Fruit fly (Drosophila melanogaster) whole organism, adult: ENCODE results near the gene Madm.

ENCODE experiments used
- CG11617 ChIP-seq: fragments of 200-800 bp; sonication (Bioruptor generic); optimal IDR thresholded peaks from 2 replicates; lab custom pipeline; 2017; ENCODE audit warnings: mild to moderate bottlenecking, missing biosample characterization, missing genetic modification reagents, missing genetic modification characterization
- CG12768 ChIP-seq: fragments of 200-800 bp; sonication (Bioruptor generic); optimal IDR thresholded peaks from 2 replicates; lab custom pipeline; 2017; ENCODE audit warnings: missing biosample characterization, missing genetic modification characterization, mild to moderate bottlenecking, moderate library complexity, missing genetic modification reagents
- CG14711 ChIP-seq: fragments of 200-800 bp; sonication (Bioruptor generic); optimal IDR thresholded peaks from 2 replicates; lab custom pipeline; 2018; ENCODE audit warnings: missing biosample characterization, mild to moderate bottlenecking, missing genetic modification characterization, moderate library complexity
- CG1620 ChIP-seq: fragments of 200-800 bp; sonication (Bioruptor generic); optimal IDR thresholded peaks from 2 replicates; lab custom pipeline; 2016; ENCODE audit warnings: missing biosample characterization, missing genetic modification characterization
- CG33017 ChIP-seq: fragments of 200-800 bp; sonication (Bioruptor generic); optimal IDR thresholded peaks from 2 replicates; lab custom pipeline; 2018; ENCODE audit warnings: missing biosample characterization, mild to moderate bottlenecking, missing genetic modification characterization, moderate library complexity
- CG5204 ChIP-seq: fragments of 200-800 bp; sonication (Bioruptor generic); optimal IDR thresholded peaks from 2 replicates; lab custom pipeline; 2016; ENCODE audit warnings: missing biosample characterization, missing genetic modification characterization
- CG7045 ChIP-seq: fragments of 200-800 bp; sonication (Bioruptor generic); optimal IDR thresholded peaks from 2 replicates; lab custom pipeline; 2017; ENCODE audit warnings: missing biosample characterization, mild to moderate bottlenecking, missing genetic modification characterization
- CG7101 ChIP-seq: fragments of 200-800 bp; sonication (Bioruptor generic); optimal IDR thresholded peaks from 2 replicates; lab custom pipeline; 2018; ENCODE audit warnings: missing biosample characterization, mild to moderate bottlenecking, missing genetic modification characterization, moderate library complexity
- Clk ChIP-seq: fragments of 200-800 bp; sonication (Bioruptor generic); optimal IDR thresholded peaks from 2 replicates; lab custom pipeline; 2017; ENCODE audit warnings: missing biosample characterization, missing genetic modification characterization
- Crg-1 ChIP-seq: fragments of 200-800 bp; sonication (Bioruptor generic); optimal IDR thresholded peaks from 2 replicates; lab custom pipeline; 2016; ENCODE audit warnings: missing biosample characterization, missing genetic modification characterization
- Hr96 ChIP-seq: fragments of 200-800 bp; sonication (Bioruptor generic); optimal IDR thresholded peaks from 2 replicates; lab custom pipeline; 2016; ENCODE audit warnings: missing biosample characterization, missing genetic modification characterization
- Mnt ChIP-seq: fragments of 200-800 bp; sonication (Bioruptor generic); optimal IDR thresholded peaks from 2 replicates; lab custom pipeline; 2016; ENCODE audit warnings: missing biosample characterization, mild to moderate bottlenecking, missing genetic modification characterization
- bab1 ChIP-seq: fragments of 200-800 bp; sonication (Bioruptor generic); optimal IDR thresholded peaks from 3 replicates; lab custom pipeline; 2019; ENCODE audit warnings: missing biosample characterization, mild to moderate bottlenecking, missing genetic modification characterization, moderate library complexity
- cic ChIP-seq: fragments of 200-800 bp; sonication (Bioruptor generic); optimal IDR thresholded peaks from 2 replicates; lab custom pipeline; 2017; ENCODE audit warnings: missing biosample characterization, mild to moderate bottlenecking, missing genetic modification characterization, moderate library complexity
- cnc ChIP-seq, 2 experiments: fragments of >200 bp; optimal IDR thresholded peaks; 2 replicates each; lab custom pipeline; 2017
- kay ChIP-seq: fragments of 200-800 bp; sonication (Bioruptor generic); peaks from one replicate; lab custom pipeline; 2016; ENCODE audit warnings: missing biosample characterization, missing genetic modification characterization, borderline replicate concordance
- ovo ChIP-seq: fragments of 200-800 bp; sonication (Bioruptor generic); optimal IDR thresholded peaks from 2 replicates; lab custom pipeline; 2016; ENCODE audit warnings: missing biosample characterization, missing genetic modification characterization
- pad ChIP-seq: fragments of 200-800 bp; sonication (Bioruptor generic); optimal IDR thresholded peaks from 3 replicates; lab custom pipeline; 2017; ENCODE audit warnings: missing biosample characterization, missing genetic modification characterization, mild to moderate bottlenecking, moderate library complexity, missing genetic modification reagents
- tj ChIP-seq: fragments of 200-800 bp; sonication (Bioruptor generic); optimal IDR thresholded peaks from 3 replicates; lab custom pipeline; 2017; ENCODE audit warnings: missing biosample characterization, mild to moderate bottlenecking, missing genetic modification characterization, moderate library complexity
- toe ChIP-seq: fragments of 200-800 bp; sonication (Bioruptor generic); optimal IDR thresholded peaks from 2 replicates; lab custom pipeline; 2016; ENCODE audit warnings: missing biosample characterization, missing genetic modification characterization

The Madm gene

dm6 chr3R:5736305-5736869 is 5.9 kb upstream of the Madm start, which contains the start of the genes CG2100 and CG1236:
TSS of gene CG2100 (minus strand) at chr3R:5736355.
TSS of gene CG1236 (plus strand) at chr3R:5736748.
- peak; percentile 80 for TF ChIP-seq CG33017 (tag; lab: Kevin White, UChicago)
- no peak for TF ChIP-seq Hr96 (GFP tag; lab: Kevin White, UChicago)
- peak; percentile 69 for TF ChIP-seq CG12768 (GFP tag; lab: Kevin White, UChicago)
- peak; percentile 18 for TF ChIP-seq cic (GFP tag; lab: Kevin White, UChicago)
- no peak for TF ChIP-seq cnc (optimal IDR thresholded peaks at IDR 0.05; lab: Kevin White, UChicago)
- TF ChIP-seq CG14711, result peak; percentile 76
- TF ChIP-seq ovo (GFP tag; lab: Kevin White, UChicago), result peak; percentile 52
- TF ChIP-seq bab1 (GFP tag; lab: Kevin White, UChicago), result peak; percentile 73
- TF ChIP-seq CG5204, result no peak
- TF ChIP-seq pad (GFP tag; lab: Kevin White, UChicago), result peak; percentile 67
- TF ChIP-seq kay (GFP tag; lab: Kevin White, UChicago), result no peak
- TF ChIP-seq Clk (GFP tag; lab: Kevin White, UChicago), result no peak
- TF ChIP-seq CG7101, result peak; percentile 80
- peak; percentile 33 for TF ChIP-seq Crg-1 (GFP tag; lab: Kevin White, UChicago)
- TF ChIP-seq toe, result no peak
- peak; percentile 4 for TF ChIP-seq Mnt (GFP tag; lab: Kevin White, UChicago)
- peak; percentile 81 for TF ChIP-seq CG7045 (GFP tag; lab: Kevin White, UChicago)
- peak; percentile 61 for TF ChIP-seq tj (GFP tag; lab: Kevin White, UChicago)
- peak; percentile 91 for TF ChIP-seq CG11617 (GFP tag; lab: Kevin White, UChicago)
- peak; percentile 22 for TF ChIP-seq CG1620 (GFP tag; lab: Kevin White, UChicago)

- TF ChIP-seq CG7101, result no peak
- no peak for TF ChIP-seq tj (GFP tag; lab: Kevin White, UChicago)
- no peak for TF ChIP-seq bab1 (GFP tag; lab: Kevin White, UChicago)
- no peak for TF ChIP-seq ovo (GFP tag; lab: Kevin White, UChicago)
- no peak for TF ChIP-seq CG11617 (GFP tag; lab: Kevin White, UChicago)
- TF ChIP-seq toe, result no peak
- TF ChIP-seq cic (GFP tag; lab: Kevin White, UChicago), result no peak
These were observed 5.0 kb upstream of the Madm start for dm6 chr3R:5737263-5737662.

- TF ChIP-seq Mnt (GFP tag; lab: Kevin White, UChicago) (no peak), CG1620 (GFP tag; lab: Kevin White, UChicago) (no peak), ovo (GFP tag; lab: Kevin White, UChicago) (no peak), Clk (GFP tag; lab: Kevin White, UChicago) (no peak), Hr96 (GFP tag; lab: Kevin White, UChicago) (no peak), Crg-1 (GFP tag; lab: Kevin White, UChicago) (no peak), cnc (optimal IDR thresholded peaks at IDR 0.05; lab: Kevin White, UChicago) (no peak), cic (GFP tag; lab: Kevin White, UChicago) (no peak), kay (GFP tag; lab: Kevin White, UChicago) (no peak), CG14711 (no peak), toe (no peak), CG11617 (GFP tag; lab: Kevin White, UChicago) (no peak), tj (GFP tag; lab: Kevin White, UChicago) (no peak), CG7045 (GFP tag; lab: Kevin White, UChicago) (no peak), CG7101 (no peak), CG33017 (tag; lab: Kevin White, UChicago) (no peak), pad (GFP tag; lab: Kevin White, UChicago) (no peak), bab1 (GFP tag; lab: Kevin White, UChicago) (no peak), CG5204 (no peak)
These were observed 4.3 kb downstream of the Madm start for dm6 chr3R:5746646-5747045.

- TF ChIP-seq kay (GFP tag; lab: Kevin White, UChicago) (peak; percentile 74), CG1620 (GFP tag; lab: Kevin White, UChicago) (no peak), bab1 (GFP tag; lab: Kevin White, UChicago) (peak; percentile 32)
These were observed 12.3 kb downstream of the Madm start, which contains the start of gene Dcps for dm6 chr3R:5754594-5754993. TSS of gene Dcps (minus strand) at chr3R:5754774.

- TF ChIP-seq CG11617 (GFP tag; lab: Kevin White, UChicago), result peak; percentile 8
- no peak for TF ChIP-seq Clk (GFP tag; lab: Kevin White, UChicago)
- TF ChIP-seq cic (GFP tag; lab: Kevin White, UChicago), result no peak
- peak; percentile 2 for TF ChIP-seq pad (GFP tag; lab: Kevin White, UChicago)
- TF ChIP-seq Hr96 (GFP tag; lab: Kevin White, UChicago), result peak; percentile 24
- peak; percentile 30 for TF ChIP-seq CG1620 (GFP tag; lab: Kevin White, UChicago)
- no peak for TF ChIP-seq cnc (optimal IDR thresholded peaks at IDR 0.05; lab: Kevin White, UChicago)
- TF ChIP-seq CG7101, result peak; percentile 45
- TF ChIP-seq CG12768 (GFP tag; lab: Kevin White, UChicago), result no peak
- TF ChIP-seq Crg-1 (GFP tag; lab: Kevin White, UChicago), result peak; percentile 25
- no peak for TF ChIP-seq tj (GFP tag; lab: Kevin White, UChicago)
- TF ChIP-seq CG33017 (tag; lab: Kevin White, UChicago), result peak; percentile 7
- TF ChIP-seq ovo (GFP tag; lab: Kevin White, UChicago), result no peak
- TF ChIP-seq CG7045 (GFP tag; lab: Kevin White, UChicago), result no peak
- TF ChIP-seq Mnt (GFP tag; lab: Kevin White, UChicago), result peak; percentile 31
- no peak for TF ChIP-seq toe
- no peak for TF ChIP-seq kay (GFP tag; lab: Kevin White, UChicago)
- TF ChIP-seq CG14711, result peak; percentile 25
- no peak for TF ChIP-seq CG5204
- peak; percentile 63 for TF ChIP-seq bab1 (GFP tag; lab: Kevin White, UChicago)
These were observed 16.4 kb downstream of the Madm start, which contains the start of gene Sec8 for dm6 chr3R:5758624-5759209. TSS of gene Sec8 (minus strand) at chr3R:5758997.
